Fruit fly (Drosophila melanogaster): ENCODE results near the gene CCT1.

The CCT1 gene

DNA sequence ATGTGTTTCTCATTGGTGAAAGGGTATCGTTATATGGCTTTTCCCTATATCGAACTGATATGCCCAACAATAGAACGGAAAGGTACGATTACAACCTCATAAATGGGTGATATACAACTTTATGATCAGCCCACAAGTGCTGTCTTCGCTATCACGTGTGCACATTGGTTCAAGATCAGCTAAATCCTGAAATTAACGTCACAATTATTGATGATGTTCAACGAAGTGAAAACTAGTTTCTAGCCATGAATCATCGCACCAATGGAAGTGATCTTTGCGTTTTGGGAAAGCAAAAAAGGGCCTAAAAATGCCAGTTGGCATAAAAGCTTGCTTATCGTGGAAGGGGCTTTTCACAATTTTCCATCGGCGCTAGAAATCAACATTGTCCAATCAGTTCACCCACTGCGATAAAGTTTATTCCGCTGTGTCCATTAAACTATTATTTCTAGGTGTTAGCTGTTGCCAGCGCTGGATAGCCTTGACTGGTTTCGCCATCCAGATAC, 26.6 kb downstream of the CCT1 start, which contains the start of gene CG7054 (continued):
- no peak for TF ChIP-seq CG32767 (GFP tag; IDR thresholded peaks at IDR 0.05)
- TF ChIP-seq CG3847 (GFP tag; IDR thresholded peaks at IDR 0.05), result no peak
- peak; percentile 61 for TF ChIP-seq cwo (GFP tag; optimal IDR thresholded peaks at IDR 0.05)
- TF ChIP-seq Sin3A (optimal IDR thresholded peaks at IDR 0.05), result no peak
- no peak for TF ChIP-seq Opbp (GFP tag; IDR thresholded peaks at IDR 0.05; ENCODE audit: partially characterized antibody)
- TF ChIP-seq hth (optimal IDR thresholded peaks at IDR 0.05), result no peak
- no peak for TF ChIP-seq CG4424 (GFP tag; optimal IDR thresholded peaks at IDR 0.05)
- no peak for TF ChIP-seq CG12942 (GFP tag; optimal IDR thresholded peaks at IDR 0.05)
- TF ChIP-seq tin (GFP tag; optimal IDR thresholded peaks at IDR 0.05), result no peak
- no peak for TF ChIP-seq Six4 (GFP tag; optimal IDR thresholded peaks at IDR 0.05)
- no peak for TF ChIP-seq prd (optimal IDR thresholded peaks at IDR 0.05)
- TF ChIP-seq prd (GFP tag; IDR thresholded peaks at IDR 0.05), result no peak
- TF ChIP-seq CG7372 (GFP tag; IDR thresholded peaks at IDR 0.05), result 0 out of 2 replicates have a peak, but pooled peaks have one; percentile 38
- 0 out of 2 replicates have a peak, but pooled peaks have one; percentile 10 for TF ChIP-seq Scr (GFP tag; IDR thresholded peaks at IDR 0.05; ENCODE audit: partially characterized antibody)
- no peak for TF ChIP-seq slp2 (GFP tag; optimal IDR thresholded peaks at IDR 0.05)
- no peak for TF ChIP-seq CG11085 (GFP tag; IDR thresholded peaks at IDR 0.05)
- TF ChIP-seq CG9876 (GFP tag; optimal IDR thresholded peaks at IDR 0.05), result no peak
- TF ChIP-seq kah (GFP tag; optimal IDR thresholded peaks at IDR 0.05), result no peak
- TF ChIP-seq CG11247 (GFP tag; IDR thresholded peaks at IDR 0.05), result no peak
- TF ChIP-seq lilli (GFP tag; optimal IDR thresholded peaks at IDR 0.05), result peak; percentile 39
- no peak for TF ChIP-seq so (GFP tag; IDR thresholded peaks at IDR 0.05)
- peak; percentile 6 for TF ChIP-seq CG6254 (GFP tag; optimal IDR thresholded peaks at IDR 0.05)
- no peak for TF ChIP-seq Adf1 (GFP tag; IDR thresholded peaks at IDR 0.05)
- no peak for TF ChIP-seq ERR (GFP tag; optimal IDR thresholded peaks at IDR 0.05)
- TF ChIP-seq CG7839 (tag; optimal IDR thresholded peaks at IDR 0.05), result peak; percentile 53
- TF ChIP-seq Vsx1 (GFP tag; optimal IDR thresholded peaks at IDR 0.05), result no peak
- TF ChIP-seq maf-S (GFP tag; optimal IDR thresholded peaks at IDR 0.05), result no peak
- no peak for TF ChIP-seq Optix (GFP tag; IDR thresholded peaks at IDR 0.05)
- peak; percentile 6 for TF ChIP-seq CG6813 (GFP tag; optimal IDR thresholded peaks at IDR 0.05)
- TF ChIP-seq Ravus (GFP tag; IDR thresholded peaks at IDR 0.05), result no peak
- no peak for TF ChIP-seq CG9797 (GFP tag; optimal IDR thresholded peaks at IDR 0.05)
- TF ChIP-seq CG15601 (tag; optimal IDR thresholded peaks at IDR 0.05), result peak; percentile 7
- peak; percentile 31 for TF ChIP-seq CG6765 (GFP tag; optimal IDR thresholded peaks at IDR 0.05)
- TF ChIP-seq rib (GFP tag; IDR thresholded peaks at IDR 0.05), result no peak
- TF ChIP-seq Rx (GFP tag; IDR thresholded peaks at IDR 0.05), result no peak
- no peak for TF ChIP-seq bab2 (GFP tag; optimal IDR thresholded peaks at IDR 0.05)
- TF ChIP-seq dati (GFP tag; IDR thresholded peaks at IDR 0.05), result no peak
- TF ChIP-seq z (GFP tag; IDR thresholded peaks at IDR 0.05), result no peak
- TF ChIP-seq salm (tag; optimal IDR thresholded peaks at IDR 0.05), result peak; percentile 42
- TF ChIP-seq Dip2 (GFP tag; IDR thresholded peaks at IDR 0.05), result no peak
- TF ChIP-seq CG8281 (tag; optimal IDR thresholded peaks at IDR 0.05), result no peak
- TF ChIP-seq CG12104 (GFP tag; optimal IDR thresholded peaks at IDR 0.05), result no peak
- peak; percentile 9 for TF ChIP-seq wek (GFP tag; optimal IDR thresholded peaks at IDR 0.05)
- no peak for TF ChIP-seq C15 (GFP tag; IDR thresholded peaks at IDR 0.05)
- TF ChIP-seq chn (GFP tag; optimal IDR thresholded peaks at IDR 0.05), result no peak
- TF ChIP-seq CG14441 (GFP tag; IDR thresholded peaks at IDR 0.05), result no peak
- TF ChIP-seq CG14860 (GFP tag; IDR thresholded peaks at IDR 0.05; ENCODE audit: partially characterized antibody), result no peak
- no peak for TF ChIP-seq Gug (GFP tag; IDR thresholded peaks at IDR 0.05)
- TF ChIP-seq CG1602 (GFP tag; optimal IDR thresholded peaks at IDR 0.05), result no peak
- peak; percentile 3 for TF ChIP-seq Nf-YC (tag; optimal IDR thresholded peaks at IDR 0.05)
- no peak for TF ChIP-seq CG4820 (GFP tag; optimal IDR thresholded peaks at IDR 0.05)
- TF ChIP-seq lmd (GFP tag; IDR thresholded peaks at IDR 0.05), result no peak
- TF ChIP-seq ac (GFP tag; optimal IDR thresholded peaks at IDR 0.05), result no peak
